Worm (Caenorhabditis elegans) whole organism, L2 larva: Measurements from ENCODE around the gene srx-44.

Experiments
- F13H6.1 ChIP-seq: sonication (generic microtip); optimal IDR thresholded peaks from 2 replicates; lab custom pipeline; 2016; ENCODE audit warnings: missing genetic modification characterization, missing compliant biosample characterization
- R02D3.7 ChIP-seq: fragments of 150-350 bp; optimal IDR thresholded peaks from 2 replicates; lab custom pipeline; 2014; ENCODE audit warnings: missing biosample characterization, missing genetic modification characterization
- Y55F3AM.14 ChIP-seq: fragments of 200-800 bp; sonication (Bioruptor generic); optimal IDR thresholded peaks from 2 replicates; lab custom pipeline; 2018; ENCODE audit warnings: mild to moderate bottlenecking, missing genetic modification characterization, missing compliant biosample characterization
- aly-2 ChIP-seq: fragments of 150-350 bp; optimal IDR thresholded peaks from 2 replicates; lab custom pipeline; 2014; ENCODE audit warnings: missing biosample characterization, missing genetic modification characterization
- ama-1 ChIP-seq: fragments of 150-350 bp; optimal IDR thresholded peaks from 2 replicates; lab custom pipeline; 2018; ENCODE audit warnings: inconsistent platforms
- ceh-82 ChIP-seq: fragments of 150-350 bp; optimal IDR thresholded peaks from 2 replicates; lab custom pipeline; 2014; ENCODE audit warnings: missing biosample characterization, missing genetic modification characterization
- elt-3 ChIP-seq: sonication (generic microtip); optimal IDR thresholded peaks from 2 replicates; lab custom pipeline; 2017; ENCODE audit warnings: missing biosample characterization, missing genetic modification characterization
- mbf-1 ChIP-seq: sonication (generic microtip); optimal IDR thresholded peaks from 2 replicates; lab custom pipeline; 2017; ENCODE audit warnings: missing biosample characterization, missing genetic modification characterization
- nhr-11 ChIP-seq: fragments of 150-350 bp; optimal IDR thresholded peaks from 2 replicates; lab custom pipeline; 2014; ENCODE audit warnings: missing biosample characterization, missing genetic modification characterization
- nhr-77 ChIP-seq: fragments of 150-350 bp; optimal IDR thresholded peaks from 2 replicates; lab custom pipeline; 2014; ENCODE audit warnings: missing biosample characterization, missing genetic modification characterization
- snpc-4 ChIP-seq: fragments of 150-350 bp; optimal IDR thresholded peaks from 2 replicates; lab custom pipeline; 2014; ENCODE audit warnings: missing biosample characterization, missing genetic modification characterization
- unc-62 ChIP-seq: fragments of 150-350 bp; optimal IDR thresholded peaks from 2 replicates; lab custom pipeline; 2014; ENCODE audit warnings: missing biosample characterization, missing genetic modification reagents, missing genetic modification characterization

DNA sequence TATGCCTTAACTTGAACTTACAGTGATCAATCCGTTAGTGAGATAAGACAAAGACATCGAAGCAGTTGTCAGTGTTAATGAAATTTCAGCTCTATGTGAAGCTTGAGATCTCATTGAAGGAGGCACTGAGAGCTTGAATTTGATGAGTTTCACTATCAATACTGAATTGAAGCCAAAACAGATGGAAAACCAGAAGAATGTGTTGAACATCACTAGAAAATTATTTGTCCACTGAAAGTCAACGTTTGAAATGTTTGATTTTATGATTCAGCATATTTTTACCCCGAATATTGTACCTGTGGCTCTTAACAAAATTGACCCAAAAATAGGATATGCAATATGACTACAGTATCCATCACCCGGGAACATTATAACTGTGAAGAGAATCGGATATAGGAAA is 49.3 kb upstream of the srx-44 start:
- TF ChIP-seq R02D3.7 (no peak), F13H6.1 (tag; lab: Kevin White, UChicago) (no peak), snpc-4 (tag; lab: Kevin White, UChicago) (no peak), ama-1 (lab: Kevin White, UChicago) (no peak), elt-3 (tag; lab: Kevin White, UChicago) (no peak), nhr-11 (tag; lab: Kevin White, UChicago) (no peak), nhr-77 (tag; lab: Kevin White, UChicago) (no peak), mbf-1 (no peak), unc-62 (GFP tag; lab: Kevin White, UChicago) (no peak), Y55F3AM.14 (no peak), aly-2 (no peak), ceh-82 (no peak)
